Fruit fly (Drosophila melanogaster): ENCODE results near the gene CG17637.

CG17637 gene

DNA sequence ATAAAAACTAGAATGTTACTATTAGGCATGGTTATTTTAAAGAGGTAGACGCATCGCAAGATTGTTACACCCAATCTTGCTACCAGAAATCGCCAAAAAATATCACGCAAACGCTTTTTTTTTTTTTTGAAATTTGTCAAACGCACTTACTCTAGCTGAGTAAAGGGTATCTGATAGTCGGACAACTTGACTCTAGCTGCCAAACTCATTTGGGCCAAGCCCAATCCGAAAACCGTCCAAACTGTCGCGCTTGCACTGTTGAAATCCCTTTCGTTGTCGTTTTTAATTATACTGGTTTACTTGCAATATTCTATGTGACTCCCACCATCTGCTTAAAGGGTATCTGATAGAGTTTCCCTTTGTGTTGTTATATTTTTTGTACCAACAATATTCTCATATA, 730 bp upstream of the CG17637 start:
- no peak for TF ChIP-seq Mio (GFP tag; optimal IDR thresholded peaks at IDR 0.05)
- TF ChIP-seq dsf (GFP tag; optimal IDR thresholded peaks at IDR 0.05; ENCODE audit: borderline replicate concordance) = no peak
- TF ChIP-seq tai (GFP tag; optimal IDR thresholded peaks at IDR 0.05) = no peak
- no peak for TF ChIP-seq Rel (GFP tag; optimal IDR thresholded peaks at IDR 0.05)
- no peak for TF ChIP-seq Rel (tag; optimal IDR thresholded peaks at IDR 0.05)
- TF ChIP-seq sv (GFP tag; optimal IDR thresholded peaks at IDR 0.05) = no peak
- TF ChIP-seq CrebA (GFP tag; optimal IDR thresholded peaks at IDR 0.05; ENCODE audit: borderline replicate concordance) = no peak
- TF ChIP-seq Sp1 (GFP tag; optimal IDR thresholded peaks at IDR 0.05) = no peak

DNA sequence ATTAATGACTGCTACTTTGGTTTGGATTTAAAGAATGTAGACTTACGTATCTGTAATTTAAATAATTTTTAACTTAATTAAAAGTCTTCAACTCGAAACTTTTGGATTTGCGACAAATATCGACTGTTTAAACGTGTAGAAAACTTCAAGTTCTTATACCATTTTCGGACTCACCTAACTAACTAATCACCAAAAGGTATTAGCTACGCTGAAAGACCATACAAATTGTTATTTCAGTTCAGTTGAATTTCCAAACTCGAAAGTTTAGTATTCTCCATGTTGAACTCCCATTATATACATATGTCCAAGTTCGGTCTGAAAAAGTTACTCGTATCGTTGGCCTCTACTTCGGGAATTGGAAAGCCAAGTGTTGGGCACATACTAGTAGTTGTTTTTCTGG, 1.7 kb downstream of the CG17637 start, which contains the start of gene CG5078:
TSS of gene CG5078 (plus strand) at position 301 of the 400 bp plus-strand sequence.
- TF ChIP-seq CrebA (GFP tag; optimal IDR thresholded peaks at IDR 0.05; ENCODE audit: borderline replicate concordance) (no peak), psq (GFP tag; optimal IDR thresholded peaks at IDR 0.05) (no peak)

DNA sequence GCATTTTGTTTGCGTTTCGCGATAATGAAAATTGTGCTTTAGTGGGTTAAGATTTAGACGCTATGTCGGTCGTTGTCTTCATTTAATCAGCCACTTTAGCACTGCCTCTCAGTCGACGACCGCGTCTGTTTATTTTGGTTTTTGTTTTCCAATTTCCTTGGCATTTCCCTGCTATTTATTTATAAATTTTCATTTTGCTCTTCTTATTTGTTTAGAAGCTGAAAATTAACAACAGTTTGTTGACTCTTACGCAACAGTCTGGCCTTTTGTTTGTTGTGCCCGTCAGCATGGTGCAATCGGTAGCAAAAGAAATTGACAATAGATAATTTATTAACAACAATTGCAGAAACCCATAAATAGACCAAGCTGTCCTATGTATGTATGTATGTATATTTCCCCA, 3.6 kb downstream of the CG17637 start:
- TF ChIP-seq Abd-B (GFP tag; optimal IDR thresholded peaks at IDR 0.05) (no peak), GATAd (GFP tag; optimal IDR thresholded peaks at IDR 0.05) (no peak), rgr (GFP tag; optimal IDR thresholded peaks at IDR 0.05) (no peak), lola (GFP tag; optimal IDR thresholded peaks at IDR 0.05) (no peak), CG32264 (GFP tag; optimal IDR thresholded peaks at IDR 0.05) (no peak), tai (GFP tag; optimal IDR thresholded peaks at IDR 0.05) (no peak), HLH106 (tag; optimal IDR thresholded peaks at IDR 0.05) (no peak), Dif (GFP tag; optimal IDR thresholded peaks at IDR 0.05; ENCODE audit: partially characterized antibody) (no peak), br (GFP tag; optimal IDR thresholded peaks at IDR 0.05) (no peak), Vsx2 (GFP tag; optimal IDR thresholded peaks at IDR 0.05; ENCODE audit: partially characterized antibody) (no peak), Hr78 (GFP tag; optimal IDR thresholded peaks at IDR 0.05) (no peak), Hr83 (GFP tag; optimal IDR thresholded peaks at IDR 0.05; ENCODE audit: poor library complexity, severe bottlenecking) (no peak), dsf (GFP tag; optimal IDR thresholded peaks at IDR 0.05; ENCODE audit: borderline replicate concordance) (no peak), Dfd (GFP tag; optimal IDR thresholded peaks at IDR 0.05) (no peak), jim (GFP tag; optimal IDR thresholded peaks at IDR 0.05) (no peak), dl (GFP tag; optimal IDR thresholded peaks at IDR 0.05; ENCODE audit: insufficient read depth in 1 of 2, partially characterized antibody in 2 of 2) (no peak), Sp1 (GFP tag; optimal IDR thresholded peaks at IDR 0.05) (no peak), h (GFP tag; optimal IDR thresholded peaks at IDR 0.05) (no peak)

DNA sequence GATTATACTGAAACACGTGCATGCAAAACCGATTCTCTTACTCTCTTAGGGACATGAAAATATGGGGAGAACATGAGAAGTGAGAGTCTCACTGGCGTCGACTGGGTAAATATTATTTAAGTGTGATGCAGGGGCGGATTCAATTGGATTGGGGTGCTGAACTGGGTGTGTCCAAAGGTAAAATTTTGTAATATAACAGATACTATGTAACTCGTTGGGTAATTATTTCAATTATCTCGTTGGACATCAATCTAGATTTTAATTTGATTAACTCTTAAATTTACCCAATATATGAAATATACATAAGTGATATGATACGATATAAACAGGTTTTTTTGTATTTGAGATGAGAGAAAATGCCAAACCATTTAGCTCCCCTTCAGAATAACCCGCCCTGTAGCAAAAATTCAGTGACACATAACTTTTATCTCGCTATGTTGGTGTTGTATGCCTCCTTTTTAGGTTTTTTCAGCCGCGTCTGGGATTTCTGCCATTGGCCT, 4.2 kb downstream of the CG17637 start:
- TF ChIP-seq CG32264 (GFP tag; optimal IDR thresholded peaks at IDR 0.05) (peak; percentile 81), Abd-B (GFP tag; optimal IDR thresholded peaks at IDR 0.05) (no peak), Sp1 (GFP tag; optimal IDR thresholded peaks at IDR 0.05) (peak; percentile 91), dl (GFP tag; optimal IDR thresholded peaks at IDR 0.05; ENCODE audit: insufficient read depth in 1 of 2, partially characterized antibody in 2 of 2) (peak; percentile 2 to 53), OdsH (GFP tag; optimal IDR thresholded peaks at IDR 0.05) (peak; percentile 93), sage (GFP tag; optimal IDR thresholded peaks at IDR 0.05) (peak; percentile 87), jim (GFP tag; optimal IDR thresholded peaks at IDR 0.05) (peak; percentile 75), Dfd (GFP tag; optimal IDR thresholded peaks at IDR 0.05) (no peak), dsf (GFP tag; optimal IDR thresholded peaks at IDR 0.05; ENCODE audit: borderline replicate concordance) (peak; percentile 56), Hr83 (GFP tag; optimal IDR thresholded peaks at IDR 0.05; ENCODE audit: poor library complexity, severe bottlenecking) (peak; percentile 88), brk (GFP tag; optimal IDR thresholded peaks at IDR 0.05) (peak; percentile 76), Mio (GFP tag; optimal IDR thresholded peaks at IDR 0.05) (peak; percentile 45), rgr (GFP tag; optimal IDR thresholded peaks at IDR 0.05) (peak; percentile 92), N (GFP tag; optimal IDR thresholded peaks at IDR 0.05) (no peak), tai (GFP tag; optimal IDR thresholded peaks at IDR 0.05) (peak; percentile 91), Jra (GFP tag; optimal IDR thresholded peaks at IDR 0.05) (peak; percentile 89), CG9705 (GFP tag; optimal IDR thresholded peaks at IDR 0.05) (peak; percentile 85), h (GFP tag; optimal IDR thresholded peaks at IDR 0.05) (peak; percentile 97), usp (GFP tag; optimal IDR thresholded peaks at IDR 0.05) (no peak), GATAd (GFP tag; optimal IDR thresholded peaks at IDR 0.05) (peak; percentile 43), sv (GFP tag; optimal IDR thresholded peaks at IDR 0.05) (peak; percentile 79), HLH106 (tag; optimal IDR thresholded peaks at IDR 0.05) (peak; percentile 87), woc (GFP tag; optimal IDR thresholded peaks at IDR 0.05) (peak; percentile 92), Vsx2 (GFP tag; optimal IDR thresholded peaks at IDR 0.05; ENCODE audit: partially characterized antibody) (peak; percentile 21), Dif (GFP tag; optimal IDR thresholded peaks at IDR 0.05; ENCODE audit: partially characterized antibody) (peak; percentile 48), CrebA (GFP tag; optimal IDR thresholded peaks at IDR 0.05; ENCODE audit: borderline replicate concordance) (no peak), fru (GFP tag; optimal IDR thresholded peaks at IDR 0.05) (peak; percentile 93), Rel (GFP tag; optimal IDR thresholded peaks at IDR 0.05) (peak; percentile 38), Rel (tag; optimal IDR thresholded peaks at IDR 0.05) (no peak), Myc (optimal IDR thresholded peaks at IDR 0.05) (no peak), lola (GFP tag; optimal IDR thresholded peaks at IDR 0.05) (no peak), br (GFP tag; optimal IDR thresholded peaks at IDR 0.05) (peak; percentile 91), foxo (GFP tag; optimal IDR thresholded peaks at IDR 0.05) (peak; percentile 17 to 95), Hr78 (GFP tag; optimal IDR thresholded peaks at IDR 0.05) (no peak), psq (GFP tag; optimal IDR thresholded peaks at IDR 0.05) (peak; percentile 91), pan (optimal IDR thresholded peaks at IDR 0.05) (no peak), Hnf4 (GFP tag; optimal IDR thresholded peaks at IDR 0.05) (peak; percentile 89), dmrt93B (GFP tag; optimal IDR thresholded peaks at IDR 0.05) (peak; percentile 89), ey (GFP tag; optimal IDR thresholded peaks at IDR 0.05) (peak; percentile 92)

Measured in whole organism, wandering third instar larva.